Fruit fly (Drosophila melanogaster) whole organism, embryonic: ENCODE measurements around the gene PIG-B.
A peak's percentile ranks its signal among the peaks of the same experiment; 100 is the strongest.

Source experiments
- Asciz ChIP-seq: fragments of 200-800 bp; sonication (Bioruptor generic); optimal IDR thresholded peaks from 2 replicates; lab custom pipeline; 2017; ENCODE audit warnings: missing biosample characterization, mild to moderate bottlenecking, missing genetic modification characterization, missing genetic modification reagents
- BtbVII ChIP-seq: fragments of 200-800 bp; sonication (Bioruptor generic); optimal IDR thresholded peaks from 3 replicates; lab custom pipeline; 2017; ENCODE audit warnings: missing biosample characterization, mild to moderate bottlenecking, missing genetic modification characterization
- CG10147 ChIP-seq: fragments of 200-800 bp; sonication (Bioruptor generic); optimal IDR thresholded peaks from 2 replicates; lab custom pipeline; 2019; ENCODE audit warnings: missing biosample characterization, mild to moderate bottlenecking, missing genetic modification characterization, moderate library complexity
- CG10979 ChIP-seq: fragments of 200-800 bp; sonication (Bioruptor generic); optimal IDR thresholded peaks from 2 replicates; lab custom pipeline; 2018; ENCODE audit warnings: missing biosample characterization, mild to moderate bottlenecking, missing genetic modification characterization, moderate library complexity
- CG11093 ChIP-seq: fragments of 200-800 bp; sonication (Bioruptor generic); IDR thresholded peaks from 3 replicates; pipeline ENCODE4 v1.3.6; 2022; ENCODE audit warnings: missing biosample characterization, missing genetic modification characterization
- CG11398 ChIP-seq: fragments of 200-800 bp; sonication (Bioruptor generic); optimal IDR thresholded peaks from 2 replicates; lab custom pipeline; 2016; ENCODE audit warnings: missing biosample characterization, missing genetic modification characterization
- CG12299 ChIP-seq: fragments of 200-800 bp; sonication (Bioruptor generic); optimal IDR thresholded peaks from 2 replicates; lab custom pipeline; 2018; ENCODE audit warnings: missing biosample characterization, mild to moderate bottlenecking, missing genetic modification characterization
- CG12769 ChIP-seq: fragments of 200-800 bp; sonication (Bioruptor generic); optimal IDR thresholded peaks from 2 replicates; lab custom pipeline; 2019; ENCODE audit warnings: missing biosample characterization, mild to moderate bottlenecking, missing genetic modification characterization, moderate library complexity
- CG13123 ChIP-seq: fragments of 200-800 bp; sonication (Bioruptor generic); optimal IDR thresholded peaks from 2 replicates; lab custom pipeline; 2016; ENCODE audit warnings: missing biosample characterization, missing genetic modification characterization
- CG13296 ChIP-seq: fragments of 200-800 bp; sonication (Bioruptor generic); optimal IDR thresholded peaks from 3 replicates; lab custom pipeline; 2018; ENCODE audit warnings: missing biosample characterization, mild to moderate bottlenecking, missing genetic modification characterization
- CG14667 ChIP-seq: fragments of 200-800 bp; sonication (Bioruptor generic); IDR thresholded peaks from 2 replicates; pipeline ENCODE4 v1.3.6; 2022; ENCODE audit warnings: missing biosample characterization, missing genetic modification characterization
- CG14710 ChIP-seq: fragments of 200-800 bp; sonication (Bioruptor generic); optimal IDR thresholded peaks from 3 replicates; lab custom pipeline; 2019; ENCODE audit warnings: missing biosample characterization, mild to moderate bottlenecking, missing genetic modification characterization, moderate library complexity
- CG15601 ChIP-seq: fragments of 200-800 bp; sonication (Bioruptor generic); optimal IDR thresholded peaks from 3 replicates; lab custom pipeline; 2019; ENCODE audit warnings: missing biosample characterization, mild to moderate bottlenecking, missing genetic modification characterization, moderate library complexity
- CG15696 ChIP-seq: fragments of 200-800 bp; sonication (Bioruptor generic); optimal IDR thresholded peaks from 2 replicates; lab custom pipeline; 2019; ENCODE audit warnings: missing biosample characterization, mild to moderate bottlenecking, missing genetic modification characterization, moderate library complexity
- CG17802 ChIP-seq: fragments of 200-800 bp; sonication (Bioruptor generic); optimal IDR thresholded peaks from 2 replicates; lab custom pipeline; 2018; ENCODE audit warnings: missing biosample characterization, mild to moderate bottlenecking, missing genetic modification characterization, moderate library complexity
- CG18599 ChIP-seq: fragments of 200-800 bp; sonication (Bioruptor generic); optimal IDR thresholded peaks from 3 replicates; lab custom pipeline; 2017; ENCODE audit warnings: missing biosample characterization, missing genetic modification characterization, mild to moderate bottlenecking, moderate library complexity, missing genetic modification reagents
- CG31365 ChIP-seq: fragments of 200-800 bp; sonication (Bioruptor generic); optimal IDR thresholded peaks from 2 replicates; lab custom pipeline; 2018; ENCODE audit warnings: missing biosample characterization, mild to moderate bottlenecking, missing genetic modification characterization
- CG33557 ChIP-seq: fragments of 200-800 bp; sonication (Bioruptor generic); optimal IDR thresholded peaks from 2 replicates; lab custom pipeline; 2019; ENCODE audit warnings: missing biosample characterization, mild to moderate bottlenecking, missing genetic modification characterization, moderate library complexity
- CG4730 ChIP-seq: fragments of 200-800 bp; sonication (Bioruptor generic); IDR thresholded peaks from 2 replicates; pipeline ENCODE4 v1.3.6; 2022; ENCODE audit warnings: missing biosample characterization, missing genetic modification characterization
- CG5180 ChIP-seq: fragments of 200-800 bp; sonication (Bioruptor generic); optimal IDR thresholded peaks from 3 replicates; lab custom pipeline; 2017; ENCODE audit warnings: missing biosample characterization, missing genetic modification characterization, mild to moderate bottlenecking, moderate library complexity, missing genetic modification reagents
- CG6813 ChIP-seq: fragments of 200-800 bp; sonication (Bioruptor generic); optimal IDR thresholded peaks from 2 replicates; lab custom pipeline; 2017; ENCODE audit warnings: missing biosample characterization, missing genetic modification characterization, mild to moderate bottlenecking, moderate library complexity, missing genetic modification reagents
- CG7271 ChIP-seq: fragments of 200-800 bp; sonication (Bioruptor generic); optimal IDR thresholded peaks from 2 replicates; lab custom pipeline; 2018; ENCODE audit warnings: missing biosample characterization, mild to moderate bottlenecking, missing genetic modification characterization, moderate library complexity
- CG7357 ChIP-seq: fragments of 200-800 bp; sonication (Bioruptor generic); IDR thresholded peaks from 3 replicates; pipeline ENCODE4 v1.3.6; 2022; ENCODE audit warnings: missing biosample characterization, missing genetic modification characterization
- CG7745 ChIP-seq: fragments of 200-800 bp; sonication (Bioruptor generic); optimal IDR thresholded peaks from 2 replicates; lab custom pipeline; 2018; ENCODE audit warnings: missing biosample characterization, mild to moderate bottlenecking, missing genetic modification characterization, moderate library complexity
- CG9727 ChIP-seq: fragments of 200-800 bp; sonication (Bioruptor generic); optimal IDR thresholded peaks from 3 replicates; lab custom pipeline; 2017; ENCODE audit warnings: missing biosample characterization, mild to moderate bottlenecking, missing genetic modification characterization
- Eip74EF ChIP-seq, 2 experiments: fragments of 200-800 bp in 1 of 2; fragments of >200 bp in 1 of 2; sonication (Bioruptor generic) in 1 of 2; optimal IDR thresholded peaks; 2 replicates each; lab custom pipeline; 2017 to 2019; ENCODE audit warnings: missing biosample characterization in 2 of 2, missing genetic modification characterization in 2 of 2, mild to moderate bottlenecking in 1 of 2, moderate library complexity in 1 of 2
- Fer1 ChIP-seq: fragments of 200-800 bp; sonication (Bioruptor generic); optimal IDR thresholded peaks from 2 replicates; lab custom pipeline; 2017; ENCODE audit warnings: missing biosample characterization, mild to moderate bottlenecking, missing genetic modification characterization
- Hey ChIP-seq: fragments of 200-800 bp; sonication (Bioruptor generic); optimal IDR thresholded peaks from 3 replicates; lab custom pipeline; 2018; ENCODE audit warnings: missing biosample characterization, mild to moderate bottlenecking, missing genetic modification characterization
- Hr78 ChIP-seq, 2 experiments: fragments of 200-800 bp in 1 of 2; fragments of >200 bp in 1 of 2; sonication (Bioruptor generic) in 1 of 2; optimal IDR thresholded peaks; 2 replicates each; lab custom pipeline; 2017 to 2019; ENCODE audit warnings: missing biosample characterization in 2 of 2, missing genetic modification characterization in 2 of 2, mild to moderate bottlenecking in 1 of 2, moderate library complexity in 1 of 2
- Nf-YC ChIP-seq: fragments of 200-800 bp; optimal IDR thresholded peaks from 3 replicates; lab custom pipeline; 2019; ENCODE audit warnings: missing biosample characterization, mild to moderate bottlenecking, missing genetic modification characterization, moderate library complexity
- Sox100B ChIP-seq: fragments of 200-800 bp; sonication (Bioruptor generic); optimal IDR thresholded peaks from 3 replicates; lab custom pipeline; 2018; ENCODE audit warnings: missing biosample characterization, mild to moderate bottlenecking, missing genetic modification characterization
- Ssrp ChIP-seq: fragments of 200-800 bp; sonication (Bioruptor generic); optimal IDR thresholded peaks from 2 replicates; lab custom pipeline; 2018; ENCODE audit warnings: missing biosample characterization, mild to moderate bottlenecking, missing genetic modification characterization, moderate library complexity
- Trl ChIP-seq, 3 experiments: fragments of >200 bp in 2 of 3; fragments of 200-800 bp in 1 of 3; sonication (Bioruptor generic) in 1 of 3; optimal IDR thresholded peaks; 2 replicates in 1 of 3; 3 replicates in 2 of 3; lab custom pipeline; 2016 to 2017; ENCODE audit warnings: missing biosample characterization in 1 of 3, missing genetic modification characterization in 1 of 3
- bsh ChIP-seq, 2 experiments: fragments of 200-800 bp; sonication (Bioruptor generic); optimal IDR thresholded peaks; 2 replicates each; lab custom pipeline; 2017 to 2018; ENCODE audit warnings: mild to moderate bottlenecking in 2 of 2, missing biosample characterization in 2 of 2, missing genetic modification characterization in 2 of 2, moderate library complexity in 1 of 2
- disco-r ChIP-seq: fragments of 200-800 bp; sonication (Bioruptor generic); optimal IDR thresholded peaks from 2 replicates; lab custom pipeline; 2016; ENCODE audit warnings: missing biosample characterization, missing genetic modification characterization
- dmrt99B ChIP-seq: fragments of 200-800 bp; sonication (Bioruptor generic); optimal IDR thresholded peaks from 2 replicates; lab custom pipeline; 2018; ENCODE audit warnings: missing biosample characterization, mild to moderate bottlenecking, missing genetic modification characterization, moderate library complexity
- fd64A ChIP-seq: fragments of 200-800 bp; sonication (Bioruptor generic); optimal IDR thresholded peaks from 3 replicates; lab custom pipeline; 2018; ENCODE audit warnings: missing biosample characterization, mild to moderate bottlenecking, missing genetic modification characterization
- her ChIP-seq: fragments of 200-800 bp; sonication (Bioruptor generic); optimal IDR thresholded peaks from 2 replicates; lab custom pipeline; 2016; ENCODE audit warnings: missing biosample characterization, missing genetic modification characterization
- sens ChIP-seq: fragments of 200-800 bp; sonication (Bioruptor generic); peaks from one replicate; lab custom pipeline; 2016; ENCODE audit warnings: missing biosample characterization, missing genetic modification characterization
- seq ChIP-seq: fragments of 200-800 bp; sonication (Bioruptor generic); IDR thresholded peaks from 2 replicates; pipeline ENCODE4 v1.3.6; 2022; ENCODE audit warnings: missing biosample characterization, missing genetic modification characterization
- tx ChIP-seq: fragments of 200-800 bp; sonication (Bioruptor generic); optimal IDR thresholded peaks from 2 replicates; lab custom pipeline; 2016; ENCODE audit warnings: missing biosample characterization, missing genetic modification characterization

Gene PIG-B

DNA sequence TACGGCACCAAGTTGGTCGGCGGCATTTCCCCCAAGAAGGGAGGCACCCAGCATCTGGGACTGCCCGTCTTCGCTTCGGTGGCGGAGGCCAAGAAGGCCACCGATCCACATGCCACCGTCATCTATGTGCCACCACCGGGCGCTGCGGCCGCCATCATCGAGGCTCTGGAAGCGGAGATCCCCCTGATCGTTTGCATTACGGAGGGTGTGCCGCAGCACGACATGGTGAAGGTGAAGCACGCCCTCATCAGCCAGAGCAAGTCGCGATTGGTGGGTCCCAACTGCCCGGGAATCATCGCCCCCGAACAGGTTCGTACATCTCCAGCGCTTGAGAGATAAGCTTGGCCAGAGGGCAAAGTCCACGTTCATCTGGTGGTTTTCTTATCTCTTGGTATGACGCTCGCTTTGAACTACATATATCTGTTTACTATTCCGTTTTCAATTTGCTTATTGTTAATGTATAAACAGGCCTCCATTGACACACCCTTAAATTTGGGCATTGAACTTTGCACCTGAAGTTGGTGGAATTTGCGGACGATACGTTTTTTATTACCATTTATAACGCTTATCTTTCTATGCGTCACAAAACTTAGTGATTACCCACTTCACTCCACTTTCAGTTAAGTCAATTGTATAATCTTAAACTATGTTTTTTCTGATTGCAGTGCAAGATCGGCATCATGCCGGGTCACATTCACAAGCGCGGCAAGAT lies 5.9 kb downstream of the PIG-B start (continued):
- TF ChIP-seq CG33557 (GFP tag; lab: Kevin White, UChicago) (peak; percentile 14), fd64A (GFP tag; lab: Kevin White, UChicago) (peak; percentile 13), CG10979 (tag; lab: Kevin White, UChicago) (no peak), CG14710 (tag; lab: Kevin White, UChicago) (no peak), CG13296 (GFP tag; lab: Kevin White, UChicago) (peak; percentile 44), sens (GFP tag; lab: Kevin White, UChicago) (peak; percentile 77), CG17802 (tag; lab: Kevin White, UChicago) (peak; percentile 27), CG7271 (no peak), Sox100B (GFP tag; lab: Kevin White, UChicago) (peak; percentile 30), CG9727 (peak; percentile 12), CG4730 (GFP tag; lab: Robert Waterston, UW) (no peak), CG11093 (GFP tag; lab: Robert Waterston, UW) (0 out of 3 replicates have a peak, but pooled peaks have one; percentile 7), CG14667 (GFP tag; lab: Robert Waterston, UW) (no peak), CG15601 (tag; lab: Kevin White, UChicago) (peak; percentile 52), seq (GFP tag; lab: Robert Waterston, UW) (no peak), Ssrp (tag; lab: Kevin White, UChicago) (no peak), CG12299 (tag; lab: Kevin White, UChicago) (peak; percentile 17), CG7357 (GFP tag; lab: Robert Waterston, UW) (no peak), her (no peak), CG13123 (GFP tag; lab: Kevin White, UChicago) (no peak), Asciz (GFP tag; lab: Kevin White, UChicago) (peak; percentile 46), Fer1 (peak; percentile 40), CG7745 (tag; lab: Kevin White, UChicago) (no peak), bsh (GFP tag; optimal IDR thresholded peaks at IDR 0.05; lab: Kevin White, UChicago) (peak; percentile 6 to 43), CG31365 (no peak), CG15696 (tag; lab: Kevin White, UChicago) (peak; percentile 4), Trl (optimal IDR thresholded peaks at IDR 0.05; lab: Kevin White, UChicago) (no peak), Trl (GFP tag; optimal IDR thresholded peaks at IDR 0.05; lab: Kevin White, UChicago) (no peak), Nf-YC (tag; lab: Kevin White, UChicago) (peak; percentile 78), CG11398 (GFP tag; lab: Kevin White, UChicago) (no peak), tx (GFP tag; lab: Kevin White, UChicago) (no peak), CG10147 (GFP tag; lab: Kevin White, UChicago) (no peak), BtbVII (GFP tag; lab: Kevin White, UChicago) (peak; percentile 47), Eip74EF (GFP tag; optimal IDR thresholded peaks at IDR 0.05; lab: Kevin White, UChicago) (peak in 1 of 2 experiments; percentile 6), CG18599 (GFP tag; lab: Kevin White, UChicago) (peak; percentile 28), CG12769 (peak; percentile 23), CG5180 (GFP tag; lab: Kevin White, UChicago) (peak; percentile 25), Hr78 (GFP tag; optimal IDR thresholded peaks at IDR 0.05; lab: Kevin White, UChicago) (peak in 1 of 2 experiments; percentile 89), disco-r (GFP tag; lab: Kevin White, UChicago) (no peak), Hey (tag; lab: Kevin White, UChicago) (peak; percentile 11), CG6813 (GFP tag; lab: Kevin White, UChicago) (peak; percentile 1), dmrt99B (peak; percentile 11)
- TF ChIP-seq, all 482 proteins: peak for 51
